Fruit fly (Drosophila melanogaster) whole organism, embryonic: Measurements from ENCODE around the gene Ir67b.

Source experiments
- CG12769 ChIP-seq: fragments of 200-800 bp; sonication (Bioruptor generic); optimal IDR thresholded peaks from 2 replicates; lab custom pipeline; 2019; ENCODE audit warnings: missing biosample characterization, mild to moderate bottlenecking, missing genetic modification characterization, moderate library complexity
- CG17802 ChIP-seq: fragments of 200-800 bp; sonication (Bioruptor generic); optimal IDR thresholded peaks from 2 replicates; lab custom pipeline; 2018; ENCODE audit warnings: missing biosample characterization, mild to moderate bottlenecking, missing genetic modification characterization, moderate library complexity
- CG6791 ChIP-seq: fragments of 200-800 bp; sonication (Bioruptor generic); IDR thresholded peaks from 3 replicates; pipeline ENCODE4 v1.3.6; 2022; ENCODE audit warnings: missing biosample characterization, missing genetic modification characterization; ENCODE audit not compliant: partially characterized antibody
- Fer3 ChIP-seq: fragments of 200-800 bp; sonication (Bioruptor generic); optimal IDR thresholded peaks from 2 replicates; lab custom pipeline; 2018; ENCODE audit warnings: missing biosample characterization, mild to moderate bottlenecking, missing genetic modification characterization, moderate library complexity
- Hr39 ChIP-seq: fragments of >200 bp; optimal IDR thresholded peaks from 2 replicates; lab custom pipeline; 2017
- NC2α ChIP-seq: fragments of 200-800 bp; sonication (Bioruptor generic); optimal IDR thresholded peaks from 2 replicates; lab custom pipeline; 2016; ENCODE audit warnings: missing biosample characterization, missing genetic modification characterization
- NFAT ChIP-seq: fragments of 200-800 bp; sonication (Bioruptor generic); IDR thresholded peaks from 2 replicates; pipeline ENCODE4 v1.3.6; 2022; ENCODE audit warnings: missing biosample characterization, missing genetic modification characterization
- Sin3A ChIP-seq: fragments of >200 bp; optimal IDR thresholded peaks from 2 replicates; lab custom pipeline; 2018
- az2 ChIP-seq: fragments of 200-800 bp; sonication (Bioruptor generic); optimal IDR thresholded peaks from 3 replicates; lab custom pipeline; 2016; ENCODE audit warnings: missing biosample characterization, missing genetic modification characterization
- dan ChIP-seq: fragments of 200-800 bp; sonication (Bioruptor generic); IDR thresholded peaks from 2 replicates; pipeline ENCODE4 v1.3.6; 2022; ENCODE audit warnings: missing biosample characterization, missing genetic modification characterization
- jumu ChIP-seq: fragments of 200-800 bp; sonication (Bioruptor generic); optimal IDR thresholded peaks from 3 replicates; lab custom pipeline; 2016; ENCODE audit warnings: missing biosample characterization, missing genetic modification characterization
- psq ChIP-seq: fragments of 200-800 bp; sonication (Bioruptor generic); optimal IDR thresholded peaks from 2 replicates; lab custom pipeline; 2017; ENCODE audit warnings: missing biosample characterization, missing genetic modification characterization
- zen2 ChIP-seq: fragments of 200-800 bp; sonication (Bioruptor generic); IDR thresholded peaks from 3 replicates; pipeline ENCODE4 v1.3.6; 2022; ENCODE audit warnings: missing biosample characterization, missing genetic modification characterization; ENCODE audit not compliant: partially characterized antibody

DNA sequence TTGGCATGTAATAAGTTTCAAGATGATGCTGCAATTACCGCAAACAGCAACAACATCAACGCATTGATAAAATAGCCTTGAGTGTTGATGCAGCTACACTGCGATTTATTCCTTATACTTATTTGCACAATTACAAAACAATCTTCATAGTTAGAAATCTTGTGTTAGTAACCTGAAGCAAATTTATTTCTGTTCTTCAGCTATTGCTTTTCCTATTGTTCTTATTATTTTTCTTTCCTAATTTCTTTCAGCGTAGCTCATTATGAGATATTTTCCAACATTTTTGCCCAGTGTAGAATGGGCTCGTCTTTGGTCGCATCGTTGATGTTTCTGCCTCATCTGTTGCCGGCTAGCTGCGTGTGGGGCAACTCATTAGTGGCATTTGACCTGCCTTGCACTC is 12.2 kb upstream of the Ir67b start:
- no peak for TF ChIP-seq jumu (GFP tag; lab: Kevin White, UChicago)
- no peak for TF ChIP-seq CG6791
- TF ChIP-seq psq (GFP tag; lab: Kevin White, UChicago): no peak
- TF ChIP-seq NC2α: no peak
- TF ChIP-seq Hr39 (lab: Kevin White, UChicago): no peak
- no peak for TF ChIP-seq NFAT
- no peak for TF ChIP-seq zen2 (GFP tag; lab: Robert Waterston, UW)
- no peak for TF ChIP-seq CG17802 (tag; lab: Kevin White, UChicago)
- TF ChIP-seq az2: no peak
- no peak for TF ChIP-seq Sin3A (lab: Kevin White, UChicago)
- TF ChIP-seq dan (GFP tag; lab: Robert Waterston, UW): no peak
- TF ChIP-seq CG12769 (tag; lab: Kevin White, UChicago): no peak
- TF ChIP-seq Fer3: no peak
